Fruit fly (Drosophila melanogaster) whole organism, adult: ENCODE data around the gene BBS5.

Experiments
- CG11617 ChIP-seq: fragments of 200-800 bp; sonication (Bioruptor generic); optimal IDR thresholded peaks from 2 replicates; lab custom pipeline; 2017; ENCODE audit warnings: mild to moderate bottlenecking, missing biosample characterization, missing genetic modification reagents, missing genetic modification characterization
- CG12768 ChIP-seq: fragments of 200-800 bp; sonication (Bioruptor generic); optimal IDR thresholded peaks from 2 replicates; lab custom pipeline; 2017; ENCODE audit warnings: missing biosample characterization, missing genetic modification characterization, mild to moderate bottlenecking, moderate library complexity, missing genetic modification reagents
- CG14711 ChIP-seq: fragments of 200-800 bp; sonication (Bioruptor generic); optimal IDR thresholded peaks from 2 replicates; lab custom pipeline; 2018; ENCODE audit warnings: missing biosample characterization, mild to moderate bottlenecking, missing genetic modification characterization, moderate library complexity
- CG1620 ChIP-seq: fragments of 200-800 bp; sonication (Bioruptor generic); optimal IDR thresholded peaks from 2 replicates; lab custom pipeline; 2016; ENCODE audit warnings: missing biosample characterization, missing genetic modification characterization
- CG33017 ChIP-seq: fragments of 200-800 bp; sonication (Bioruptor generic); optimal IDR thresholded peaks from 2 replicates; lab custom pipeline; 2018; ENCODE audit warnings: missing biosample characterization, mild to moderate bottlenecking, missing genetic modification characterization, moderate library complexity
- CG5204 ChIP-seq: fragments of 200-800 bp; sonication (Bioruptor generic); optimal IDR thresholded peaks from 2 replicates; lab custom pipeline; 2016; ENCODE audit warnings: missing biosample characterization, missing genetic modification characterization
- CG7045 ChIP-seq: fragments of 200-800 bp; sonication (Bioruptor generic); optimal IDR thresholded peaks from 2 replicates; lab custom pipeline; 2017; ENCODE audit warnings: missing biosample characterization, mild to moderate bottlenecking, missing genetic modification characterization
- CG7101 ChIP-seq: fragments of 200-800 bp; sonication (Bioruptor generic); optimal IDR thresholded peaks from 2 replicates; lab custom pipeline; 2018; ENCODE audit warnings: missing biosample characterization, mild to moderate bottlenecking, missing genetic modification characterization, moderate library complexity
- Clk ChIP-seq: fragments of 200-800 bp; sonication (Bioruptor generic); optimal IDR thresholded peaks from 2 replicates; lab custom pipeline; 2017; ENCODE audit warnings: missing biosample characterization, missing genetic modification characterization
- Crg-1 ChIP-seq: fragments of 200-800 bp; sonication (Bioruptor generic); optimal IDR thresholded peaks from 2 replicates; lab custom pipeline; 2016; ENCODE audit warnings: missing biosample characterization, missing genetic modification characterization
- Hr96 ChIP-seq: fragments of 200-800 bp; sonication (Bioruptor generic); optimal IDR thresholded peaks from 2 replicates; lab custom pipeline; 2016; ENCODE audit warnings: missing biosample characterization, missing genetic modification characterization
- Mnt ChIP-seq: fragments of 200-800 bp; sonication (Bioruptor generic); optimal IDR thresholded peaks from 2 replicates; lab custom pipeline; 2016; ENCODE audit warnings: missing biosample characterization, mild to moderate bottlenecking, missing genetic modification characterization
- bab1 ChIP-seq: fragments of 200-800 bp; sonication (Bioruptor generic); optimal IDR thresholded peaks from 3 replicates; lab custom pipeline; 2019; ENCODE audit warnings: missing biosample characterization, mild to moderate bottlenecking, missing genetic modification characterization, moderate library complexity
- cic ChIP-seq: fragments of 200-800 bp; sonication (Bioruptor generic); optimal IDR thresholded peaks from 2 replicates; lab custom pipeline; 2017; ENCODE audit warnings: missing biosample characterization, mild to moderate bottlenecking, missing genetic modification characterization, moderate library complexity
- cnc ChIP-seq, 2 experiments: fragments of >200 bp; optimal IDR thresholded peaks; 2 replicates each; lab custom pipeline; 2017
- kay ChIP-seq: fragments of 200-800 bp; sonication (Bioruptor generic); peaks from one replicate; lab custom pipeline; 2016; ENCODE audit warnings: missing biosample characterization, missing genetic modification characterization, borderline replicate concordance
- ovo ChIP-seq: fragments of 200-800 bp; sonication (Bioruptor generic); optimal IDR thresholded peaks from 2 replicates; lab custom pipeline; 2016; ENCODE audit warnings: missing biosample characterization, missing genetic modification characterization
- pad ChIP-seq: fragments of 200-800 bp; sonication (Bioruptor generic); optimal IDR thresholded peaks from 3 replicates; lab custom pipeline; 2017; ENCODE audit warnings: missing biosample characterization, missing genetic modification characterization, mild to moderate bottlenecking, moderate library complexity, missing genetic modification reagents
- tj ChIP-seq: fragments of 200-800 bp; sonication (Bioruptor generic); optimal IDR thresholded peaks from 3 replicates; lab custom pipeline; 2017; ENCODE audit warnings: missing biosample characterization, mild to moderate bottlenecking, missing genetic modification characterization, moderate library complexity
- toe ChIP-seq: fragments of 200-800 bp; sonication (Bioruptor generic); optimal IDR thresholded peaks from 2 replicates; lab custom pipeline; 2016; ENCODE audit warnings: missing biosample characterization, missing genetic modification characterization

The BBS5 gene

dm6 chr3R:4853504-4853903 lies 37.4 kb downstream of the BBS5 start:
- no peak for TF ChIP-seq CG7101
- TF ChIP-seq pad = no peak
- no peak for TF ChIP-seq CG5204

- TF ChIP-seq CG33017 (tag; lab: Kevin White, UChicago) (no peak), CG5204 (no peak), CG12768 (GFP tag; lab: Kevin White, UChicago) (no peak), kay (GFP tag; lab: Kevin White, UChicago) (no peak), cnc (optimal IDR thresholded peaks at IDR 0.05; lab: Kevin White, UChicago) (no peak), toe (no peak), CG1620 (GFP tag; lab: Kevin White, UChicago) (no peak), Mnt (no peak), CG14711 (tag; lab: Kevin White, UChicago) (no peak), CG7045 (GFP tag; lab: Kevin White, UChicago) (no peak)
Measured at dm6 chr3R:4854216-4854615, 38.1 kb downstream of the BBS5 start.

dm6 chr3R:4855711-4856110 lies 39.6 kb downstream of the BBS5 start:
- TF ChIP-seq Crg-1 (GFP tag; lab: Kevin White, UChicago) (no peak), tj (GFP tag; lab: Kevin White, UChicago) (no peak), pad (no peak), ovo (GFP tag; lab: Kevin White, UChicago) (no peak), cnc (optimal IDR thresholded peaks at IDR 0.05; lab: Kevin White, UChicago) (no peak), Hr96 (GFP tag; lab: Kevin White, UChicago) (no peak), Clk (no peak), kay (GFP tag; lab: Kevin White, UChicago) (no peak)

- no peak for TF ChIP-seq CG5204
- TF ChIP-seq cnc (optimal IDR thresholded peaks at IDR 0.05; lab: Kevin White, UChicago) = no peak
- no peak for TF ChIP-seq cic (GFP tag; lab: Kevin White, UChicago)
- TF ChIP-seq Hr96 (GFP tag; lab: Kevin White, UChicago) = no peak
- no peak for TF ChIP-seq tj (GFP tag; lab: Kevin White, UChicago)
- no peak for TF ChIP-seq toe
- TF ChIP-seq CG12768 (GFP tag; lab: Kevin White, UChicago) = no peak
- TF ChIP-seq CG7101 = no peak
- TF ChIP-seq Crg-1 (GFP tag; lab: Kevin White, UChicago) = no peak
- no peak for TF ChIP-seq ovo (GFP tag; lab: Kevin White, UChicago)
- no peak for TF ChIP-seq CG14711 (tag; lab: Kevin White, UChicago)
- no peak for TF ChIP-seq bab1
- TF ChIP-seq CG11617 = no peak
Measured at dm6 chr3R:4858018-4858417, 41.9 kb downstream of the BBS5 start.

dm6 chr3R:4858508-4859275 lies 42.6 kb downstream of the BBS5 start:
- no peak for TF ChIP-seq toe
- no peak for TF ChIP-seq Crg-1 (GFP tag; lab: Kevin White, UChicago)
- no peak for TF ChIP-seq CG1620 (GFP tag; lab: Kevin White, UChicago)
- no peak for TF ChIP-seq CG5204
- TF ChIP-seq CG33017 (tag; lab: Kevin White, UChicago) = no peak
- no peak for TF ChIP-seq CG14711 (tag; lab: Kevin White, UChicago)
- no peak for TF ChIP-seq cnc (optimal IDR thresholded peaks at IDR 0.05; lab: Kevin White, UChicago)
- no peak for TF ChIP-seq pad

- TF ChIP-seq Hr96 (GFP tag; lab: Kevin White, UChicago) (no peak), pad (no peak), CG5204 (no peak), CG33017 (tag; lab: Kevin White, UChicago) (no peak), bab1 (no peak)
Measured at dm6 chr3R:4861144-4861543, 45.0 kb downstream of the BBS5 start.

- TF ChIP-seq CG5204 = no peak
- TF ChIP-seq CG7101 = no peak
- TF ChIP-seq Hr96 (GFP tag; lab: Kevin White, UChicago) = no peak
- no peak for TF ChIP-seq Mnt
Measured at dm6 chr3R:4863825-4864224, 47.7 kb downstream of the BBS5 start.

dm6 chr3R:4864901-4865601 lies 48.9 kb downstream of the BBS5 start:
- TF ChIP-seq Hr96 (GFP tag; lab: Kevin White, UChicago) (no peak), Mnt (no peak), CG14711 (tag; lab: Kevin White, UChicago) (no peak), bab1 (no peak)
